Worm (Caenorhabditis elegans): ENCODE measurements around the gene lin-39.

ce11 chrIII:7548963-7549362 lies 12.5 kb upstream of the lin-39 start:
- TF ChIP-seq elt-1 (tag; optimal IDR thresholded peaks at IDR 0.05) (no peak), ztf-11 (tag; optimal IDR thresholded peaks at IDR 0.05) (no peak), egl-27 (tag; optimal IDR thresholded peaks at IDR 0.05) (no peak), elt-3 (tag; optimal IDR thresholded peaks at IDR 0.05) (no peak), nhr-23 (tag; optimal IDR thresholded peaks at IDR 0.05) (no peak), snpc-4 (tag; optimal IDR thresholded peaks at IDR 0.05) (no peak)
